Fruit fly (Drosophila melanogaster) whole organism, embryonic: ENCODE measurements around the gene Acp63F.
A peak's percentile ranks its signal among the peaks of the same experiment; 100 is the strongest.

ENCODE experiments used
- B-H1 ChIP-seq: fragments of 200-800 bp; sonication (Bioruptor generic); IDR thresholded peaks from 3 replicates; pipeline ENCODE4 v1.3.6; 2022; ENCODE audit warnings: missing biosample characterization, missing genetic modification characterization
- B-H2 ChIP-seq: fragments of 200-800 bp; sonication (Bioruptor generic); optimal IDR thresholded peaks from 2 replicates; lab custom pipeline; 2018; ENCODE audit warnings: missing biosample characterization, mild to moderate bottlenecking, missing genetic modification characterization
- C15 ChIP-seq: fragments of 200-800 bp; sonication (Bioruptor generic); IDR thresholded peaks from 3 replicates; pipeline ENCODE4 v1.3.6; 2022; ENCODE audit warnings: missing biosample characterization, missing genetic modification characterization
- CG1024 ChIP-seq: fragments of 200-800 bp; sonication (Bioruptor generic); IDR thresholded peaks from 2 replicates; pipeline ENCODE4 v1.3.6; 2022; ENCODE audit warnings: missing biosample characterization, missing genetic modification characterization
- CG10321 ChIP-seq: fragments of 200-800 bp; sonication (Bioruptor generic); IDR thresholded peaks from 2 replicates; pipeline ENCODE4 v1.3.6; 2022; ENCODE audit warnings: missing biosample characterization, missing genetic modification characterization
- CG14965 ChIP-seq: fragments of 200-800 bp; sonication (Bioruptor generic); optimal IDR thresholded peaks from 2 replicates; lab custom pipeline; 2016; ENCODE audit warnings: missing biosample characterization, missing genetic modification characterization, borderline replicate concordance
- CG15696 ChIP-seq: fragments of 200-800 bp; sonication (Bioruptor generic); optimal IDR thresholded peaks from 2 replicates; lab custom pipeline; 2019; ENCODE audit warnings: missing biosample characterization, mild to moderate bottlenecking, missing genetic modification characterization, moderate library complexity
- CG1602 ChIP-seq: fragments of 200-800 bp; sonication (Bioruptor generic); optimal IDR thresholded peaks from 3 replicates; lab custom pipeline; 2016; ENCODE audit warnings: missing biosample characterization, missing genetic modification characterization
- CG18262 ChIP-seq: fragments of 200-800 bp; optimal IDR thresholded peaks from 3 replicates; lab custom pipeline; 2019; ENCODE audit warnings: missing biosample characterization, mild to moderate bottlenecking, missing genetic modification characterization, moderate library complexity
- CG1832 ChIP-seq: fragments of 200-800 bp; sonication (Bioruptor generic); optimal IDR thresholded peaks from 2 replicates; lab custom pipeline; 2017; ENCODE audit warnings: missing biosample characterization, mild to moderate bottlenecking, missing genetic modification characterization, inconsistent platforms
- CG2116 ChIP-seq: fragments of 200-800 bp; sonication (Bioruptor generic); optimal IDR thresholded peaks from 3 replicates; lab custom pipeline; 2018; ENCODE audit warnings: missing biosample characterization, mild to moderate bottlenecking, missing genetic modification characterization
- CG4360 ChIP-seq: fragments of 200-800 bp; sonication (Bioruptor generic); IDR thresholded peaks from 2 replicates; pipeline ENCODE4 v1.3.6; 2022; ENCODE audit warnings: missing biosample characterization, missing genetic modification characterization
- CG4707 ChIP-seq: fragments of 200-800 bp; sonication (Bioruptor generic); optimal IDR thresholded peaks from 2 replicates; lab custom pipeline; 2018; ENCODE audit warnings: missing biosample characterization, mild to moderate bottlenecking, missing genetic modification characterization, moderate library complexity
- CG8281 ChIP-seq: fragments of 200-800 bp; sonication (Bioruptor generic); optimal IDR thresholded peaks from 2 replicates; lab custom pipeline; 2018; ENCODE audit warnings: missing biosample characterization, mild to moderate bottlenecking, missing genetic modification characterization, moderate library complexity
- CG8944 ChIP-seq: fragments of 200-800 bp; sonication (Bioruptor generic); optimal IDR thresholded peaks from 3 replicates; lab custom pipeline; 2016; ENCODE audit warnings: missing biosample characterization, missing genetic modification characterization
- CG9609 ChIP-seq: fragments of 200-800 bp; sonication (Bioruptor generic); optimal IDR thresholded peaks from 3 replicates; lab custom pipeline; 2016; ENCODE audit warnings: missing biosample characterization, missing genetic modification characterization
- CG9932 ChIP-seq: fragments of 200-800 bp; sonication (Bioruptor generic); IDR thresholded peaks from 2 replicates; pipeline ENCODE4 v1.3.6; 2022; ENCODE audit warnings: missing biosample characterization, missing genetic modification characterization
- Chrac-16 ChIP-seq: fragments of 200-800 bp; sonication (Bioruptor generic); optimal IDR thresholded peaks from 3 replicates; lab custom pipeline; 2016; ENCODE audit warnings: missing biosample characterization, missing genetic modification characterization
- CoRest ChIP-seq: fragments of 200-800 bp; sonication (Bioruptor generic); optimal IDR thresholded peaks from 3 replicates; lab custom pipeline; 2018; ENCODE audit warnings: missing biosample characterization, mild to moderate bottlenecking, missing genetic modification characterization, moderate library complexity
- D19B ChIP-seq: fragments of 200-800 bp; sonication (Bioruptor generic); optimal IDR thresholded peaks from 2 replicates; lab custom pipeline; 2017; ENCODE audit warnings: missing biosample characterization, mild to moderate bottlenecking, missing genetic modification characterization
- Doc2 ChIP-seq: fragments of 200-800 bp; sonication (Bioruptor generic); IDR thresholded peaks from 2 replicates; pipeline ENCODE4 v1.3.6; 2022; ENCODE audit warnings: missing biosample characterization, missing genetic modification characterization
- Hey ChIP-seq: fragments of 200-800 bp; sonication (Bioruptor generic); optimal IDR thresholded peaks from 3 replicates; lab custom pipeline; 2018; ENCODE audit warnings: missing biosample characterization, mild to moderate bottlenecking, missing genetic modification characterization
- Hmx ChIP-seq: fragments of 200-800 bp; sonication (Bioruptor generic); optimal IDR thresholded peaks from 2 replicates; lab custom pipeline; 2016; ENCODE audit warnings: missing biosample characterization, missing genetic modification characterization
- Hr3 ChIP-seq: fragments of 200-800 bp; sonication (Bioruptor generic); optimal IDR thresholded peaks from 3 replicates; lab custom pipeline; 2016; ENCODE audit warnings: missing biosample characterization, missing genetic modification characterization
- Kr ChIP-seq: fragments of 200-800 bp; sonication (Bioruptor generic); optimal IDR thresholded peaks from 2 replicates; lab custom pipeline; 2017; ENCODE audit warnings: missing biosample characterization, mild to moderate bottlenecking, missing genetic modification characterization
- Lhr ChIP-seq: fragments of 200-800 bp; sonication (Bioruptor generic); optimal IDR thresholded peaks from 3 replicates; lab custom pipeline; 2017; ENCODE audit warnings: mild to moderate bottlenecking, missing biosample characterization, missing genetic modification reagents, missing genetic modification characterization
- NfI ChIP-seq: fragments of 200-800 bp; sonication (Bioruptor generic); optimal IDR thresholded peaks from 3 replicates; lab custom pipeline; 2018; ENCODE audit warnings: missing biosample characterization, mild to moderate bottlenecking, missing genetic modification characterization, moderate library complexity
- Pdp1 ChIP-seq, 2 experiments: fragments of 200-800 bp; sonication (Bioruptor generic); optimal IDR thresholded peaks; 3 replicates each; lab custom pipeline; 2016; ENCODE audit warnings: missing biosample characterization in 2 of 2, missing genetic modification characterization in 2 of 2, mild to moderate bottlenecking in 1 of 2, moderate library complexity in 1 of 2
- Poxn ChIP-seq: fragments of 200-800 bp; sonication (Bioruptor generic); IDR thresholded peaks from 2 replicates; pipeline ENCODE4 v1.3.6; 2022; ENCODE audit warnings: missing biosample characterization, missing genetic modification characterization
- Xrp1 ChIP-seq: fragments of 200-800 bp; sonication (Bioruptor generic); IDR thresholded peaks from 2 replicates; pipeline ENCODE4 v1.3.6; 2022; ENCODE audit warnings: missing biosample characterization, missing genetic modification characterization
- abd-A ChIP-seq: fragments of 200-800 bp; sonication (Bioruptor generic); optimal IDR thresholded peaks from 3 replicates; lab custom pipeline; 2019; ENCODE audit warnings: missing biosample characterization, mild to moderate bottlenecking, missing genetic modification characterization, moderate library complexity
- ase ChIP-seq: fragments of 200-800 bp; sonication (Bioruptor generic); IDR thresholded peaks from 3 replicates; pipeline ENCODE4 v1.3.6; 2022; ENCODE audit warnings: missing biosample characterization, missing genetic modification characterization
- bowl ChIP-seq: fragments of 200-800 bp; sonication (Bioruptor generic); IDR thresholded peaks from 2 replicates; pipeline ENCODE4 v1.3.6; 2022; ENCODE audit warnings: missing biosample characterization, missing genetic modification characterization
- btn ChIP-seq: fragments of 200-800 bp; sonication (Bioruptor generic); optimal IDR thresholded peaks from 2 replicates; lab custom pipeline; 2016; ENCODE audit warnings: missing biosample characterization, missing genetic modification characterization
- chif ChIP-seq, 2 experiments: fragments of 200-800 bp; sonication (Bioruptor generic); optimal IDR thresholded peaks; 3 replicates each; lab custom pipeline; 2016; ENCODE audit warnings: missing biosample characterization in 2 of 2, missing genetic modification characterization in 2 of 2
- crc ChIP-seq: fragments of 200-800 bp; sonication (Bioruptor generic); optimal IDR thresholded peaks from 2 replicates; lab custom pipeline; 2016; ENCODE audit warnings: missing biosample characterization, missing genetic modification characterization
- da ChIP-seq: fragments of 200-800 bp; sonication (Bioruptor generic); optimal IDR thresholded peaks from 2 replicates; lab custom pipeline; 2016; ENCODE audit warnings: missing biosample characterization, missing genetic modification characterization
- dmrt99B ChIP-seq: fragments of 200-800 bp; sonication (Bioruptor generic); optimal IDR thresholded peaks from 2 replicates; lab custom pipeline; 2018; ENCODE audit warnings: missing biosample characterization, mild to moderate bottlenecking, missing genetic modification characterization, moderate library complexity
- ems ChIP-seq: fragments of 200-800 bp; sonication (Bioruptor generic); optimal IDR thresholded peaks from 3 replicates; lab custom pipeline; 2016; ENCODE audit warnings: missing biosample characterization, missing genetic modification characterization
- eyg ChIP-seq: fragments of 200-800 bp; sonication (Bioruptor generic); optimal IDR thresholded peaks from 3 replicates; lab custom pipeline; 2016; ENCODE audit warnings: missing biosample characterization, missing genetic modification characterization
- gsb-n ChIP-seq: fragments of 200-800 bp; sonication (Bioruptor generic); optimal IDR thresholded peaks from 3 replicates; lab custom pipeline; 2018; ENCODE audit warnings: missing biosample characterization, mild to moderate bottlenecking, missing genetic modification characterization
- hbn ChIP-seq: fragments of 200-800 bp; sonication (Bioruptor generic); IDR thresholded peaks from 2 replicates; pipeline ENCODE4 v1.3.6; 2022; ENCODE audit warnings: missing biosample characterization, missing genetic modification characterization; ENCODE audit not compliant: partially characterized antibody
- her ChIP-seq: fragments of 200-800 bp; sonication (Bioruptor generic); optimal IDR thresholded peaks from 2 replicates; lab custom pipeline; 2016; ENCODE audit warnings: missing biosample characterization, missing genetic modification characterization
- nerfin-1 ChIP-seq: fragments of 200-800 bp; sonication (Bioruptor generic); optimal IDR thresholded peaks from 3 replicates; lab custom pipeline; 2019; ENCODE audit warnings: missing biosample characterization, mild to moderate bottlenecking, missing genetic modification characterization, moderate library complexity
- pho ChIP-seq: fragments of 200-800 bp; sonication (Bioruptor generic); optimal IDR thresholded peaks from 2 replicates; lab custom pipeline; 2016; ENCODE audit warnings: missing biosample characterization, missing genetic modification characterization
- repo ChIP-seq: fragments of 200-800 bp; sonication (Bioruptor generic); optimal IDR thresholded peaks from 2 replicates; lab custom pipeline; 2016; ENCODE audit warnings: missing biosample characterization, missing genetic modification characterization
- sc ChIP-seq, 3 experiments: fragments of >200 bp in 2 of 3; fragments of 200-800 bp in 1 of 3; sonication (Bioruptor generic) in 1 of 3; optimal IDR thresholded peaks; 2 replicates in 2 of 3; 3 replicates in 1 of 3; lab custom pipeline; 2017; ENCODE audit warnings: mild to moderate bottlenecking in 1 of 3, missing biosample characterization in 1 of 3, missing genetic modification characterization in 1 of 3, missing genetic modification reagents in 1 of 3
- sens ChIP-seq: fragments of 200-800 bp; sonication (Bioruptor generic); peaks from one replicate; lab custom pipeline; 2016; ENCODE audit warnings: missing biosample characterization, missing genetic modification characterization
- vnd ChIP-seq: fragments of 200-800 bp; sonication (Bioruptor generic); IDR thresholded peaks from 3 replicates; pipeline ENCODE4 v1.3.6; 2022; ENCODE audit warnings: missing biosample characterization, missing genetic modification characterization; ENCODE audit not compliant: partially characterized antibody

Acp63F gene

dm6 chr3L:3862504-3863380 is 46.6 kb upstream of the Acp63F start (continued):
- TF ChIP-seq CG18262 (tag; lab: Kevin White, UChicago): peak; percentile 83
- peak; percentile 70 to 89 for TF ChIP-seq chif (GFP tag; optimal IDR thresholded peaks at IDR 0.05; lab: Kevin White, UChicago)
- TF ChIP-seq dmrt99B (tag; lab: Kevin White, UChicago): peak; percentile 69
- TF ChIP-seq Hmx (GFP tag; lab: Kevin White, UChicago): no peak
- TF ChIP-seq CG1832 (GFP tag; lab: Kevin White, UChicago): no peak
- TF ChIP-seq Pdp1 (GFP tag; optimal IDR thresholded peaks at IDR 0.05; lab: Kevin White, UChicago): peak in 1 of 2 experiments; percentile 75
- TF ChIP-seq btn (GFP tag; lab: Kevin White, UChicago): peak; percentile 65
- TF ChIP-seq sens (GFP tag; lab: Kevin White, UChicago): peak; percentile 95
- peak; percentile 86 for TF ChIP-seq Xrp1
- TF ChIP-seq B-H1 (GFP tag; lab: Robert Waterston, UW): no peak; the same call in 2 of the 3 replicates
- TF ChIP-seq CG15696: peak; percentile 85
- no peak for TF ChIP-seq abd-A (tag; lab: Kevin White, UChicago)
- no peak for TF ChIP-seq CG10321 (GFP tag; lab: Robert Waterston, UW)
- TF ChIP-seq ase: no peak
- no peak for TF ChIP-seq crc (GFP tag; lab: Kevin White, UChicago)
- TF ChIP-seq repo: peak; percentile 14
- peak; percentile 72 for TF ChIP-seq CoRest (tag; lab: Kevin White, UChicago)
- no peak for TF ChIP-seq CG2116
- no peak for TF ChIP-seq bowl (GFP tag; lab: Robert Waterston, UW)
- TF ChIP-seq D19B (GFP tag; lab: Kevin White, UChicago): no peak
- peak; percentile 62 for TF ChIP-seq CG14965
- peak; percentile 51 for TF ChIP-seq CG4707
- TF ChIP-seq sc (optimal IDR thresholded peaks at IDR 0.05; lab: Kevin White, UChicago): no peak
- TF ChIP-seq sc (GFP tag; optimal IDR thresholded peaks at IDR 0.05; lab: Kevin White, UChicago): peak; percentile 54
- no peak for TF ChIP-seq Kr (GFP tag; lab: Kevin White, UChicago)
- peak; percentile 62 for TF ChIP-seq nerfin-1 (tag; lab: Kevin White, UChicago)
- TF ChIP-seq her (GFP tag; lab: Kevin White, UChicago): no peak
- TF ChIP-seq vnd: no peak
- TF ChIP-seq da (GFP tag; lab: Kevin White, UChicago): peak; percentile 32
- no peak for TF ChIP-seq hbn
- TF ChIP-seq Hr3: peak; percentile 67
- TF ChIP-seq CG1602 (GFP tag; lab: Kevin White, UChicago): peak; percentile 83
- TF ChIP-seq gsb-n (tag; lab: Kevin White, UChicago): peak; percentile 61
- peak; percentile 69 for TF ChIP-seq Chrac-16 (GFP tag; lab: Kevin White, UChicago)
- peak; percentile 61; the same call in 1 of the 2 replicates for TF ChIP-seq CG1024 (GFP tag; lab: Robert Waterston, UW)
- TF ChIP-seq pho (GFP tag; lab: Kevin White, UChicago): no peak
- peak; percentile 68 for TF ChIP-seq CG9609 (GFP tag; lab: Kevin White, UChicago)
- TF ChIP-seq Poxn (GFP tag; lab: Robert Waterston, UW): no peak
- TF ChIP-seq ems (GFP tag; lab: Kevin White, UChicago): no peak
- no peak for TF ChIP-seq CG8281 (tag; lab: Kevin White, UChicago)
- no peak; the same call in 1 of the 2 replicates for TF ChIP-seq CG9932
- peak; percentile 58 for TF ChIP-seq CG8944
- TF ChIP-seq CG4360 (GFP tag; lab: Robert Waterston, UW): peak; percentile 28
- TF ChIP-seq Doc2 (GFP tag; lab: Robert Waterston, UW): no peak
- TF ChIP-seq B-H2 (GFP tag; lab: Kevin White, UChicago): no peak
- TF ChIP-seq C15 (GFP tag; lab: Robert Waterston, UW): no peak
- TF ChIP-seq NfI (GFP tag; lab: Kevin White, UChicago): peak; percentile 41
- peak; percentile 55 for TF ChIP-seq Lhr (GFP tag; lab: Kevin White, UChicago)
- TF ChIP-seq eyg (GFP tag; lab: Kevin White, UChicago): no peak
- no peak for TF ChIP-seq Hey (tag; lab: Kevin White, UChicago)
